Worm (Caenorhabditis elegans) whole organism, mixed stage, embryonic: Measurements from ENCODE around the gene arle-14.

Experiments
- cnd-1 ChIP-seq: fragments of 200-800 bp; sonication (Bioruptor generic); optimal IDR thresholded peaks from 2 replicates; lab custom pipeline; 2018; ENCODE audit warnings: mild to moderate bottlenecking, missing genetic modification characterization, missing compliant biosample characterization
- elt-3 ChIP-seq: fragments of 150-350 bp; optimal IDR thresholded peaks from 2 replicates; lab custom pipeline; 2014; ENCODE audit warnings: missing biosample characterization, missing genetic modification characterization
- mab-5 ChIP-seq: fragments of 150-350 bp; optimal IDR thresholded peaks from 2 replicates; lab custom pipeline; 2014; ENCODE audit warnings: missing biosample characterization, missing genetic modification characterization
- mep-1 ChIP-seq: fragments of 150-350 bp; optimal IDR thresholded peaks from 2 replicates; lab custom pipeline; 2017; ENCODE audit warnings: missing biosample characterization, missing genetic modification reagents, missing genetic modification characterization, inconsistent platforms
- nhr-12 ChIP-seq: fragments of 150-350 bp; optimal IDR thresholded peaks from 2 replicates; lab custom pipeline; 2014; ENCODE audit warnings: missing biosample characterization, missing genetic modification characterization
- nhr-28 ChIP-seq: fragments of 150-350 bp; optimal IDR thresholded peaks from 2 replicates; lab custom pipeline; 2014; ENCODE audit warnings: missing biosample characterization, missing genetic modification characterization

ce11 chrIII:5740666-5741065 lies 48.0 kb downstream of the arle-14 start, which contains the start of gene B0244.16:
- TF ChIP-seq nhr-12 (tag; lab: Kevin White, UChicago) (no peak), mab-5 (tag; lab: Kevin White, UChicago) (no peak), mep-1 (tag; lab: Kevin White, UChicago) (no peak), nhr-28 (no peak), cnd-1 (tag; lab: Kevin White, UChicago) (no peak), elt-3 (tag; lab: Kevin White, UChicago) (no peak)
